Fruit fly (Drosophila melanogaster) whole organism, embryonic: ENCODE results near the gene SMC6.

Source experiments
- BEAF-32 ChIP-seq: fragments of 200-800 bp; sonication (Bioruptor generic); optimal IDR thresholded peaks from 3 replicates; lab custom pipeline; 2017; ENCODE audit warnings: missing biosample characterization, missing genetic modification characterization, mild to moderate bottlenecking, moderate library complexity, missing genetic modification reagents
- CG10209 ChIP-seq: fragments of 200-800 bp; sonication (Bioruptor generic); optimal IDR thresholded peaks from 3 replicates; lab custom pipeline; 2017; ENCODE audit warnings: missing biosample characterization, mild to moderate bottlenecking, missing genetic modification characterization, missing genetic modification reagents
- CG10654 ChIP-seq: fragments of 200-800 bp; sonication (Bioruptor generic); optimal IDR thresholded peaks from 2 replicates; lab custom pipeline; 2016; ENCODE audit warnings: missing biosample characterization, missing genetic modification characterization
- CG10979 ChIP-seq: fragments of 200-800 bp; sonication (Bioruptor generic); optimal IDR thresholded peaks from 2 replicates; lab custom pipeline; 2018; ENCODE audit warnings: missing biosample characterization, mild to moderate bottlenecking, missing genetic modification characterization, moderate library complexity
- CG11247 ChIP-seq: fragments of 200-800 bp; sonication (Bioruptor generic); IDR thresholded peaks from 2 replicates; pipeline ENCODE4 v1.3.6; 2022; ENCODE audit warnings: missing biosample characterization, missing genetic modification characterization
- CG12391 ChIP-seq: fragments of 200-800 bp; sonication (Bioruptor generic); optimal IDR thresholded peaks from 3 replicates; lab custom pipeline; 2018; ENCODE audit warnings: missing biosample characterization, mild to moderate bottlenecking, missing genetic modification characterization, moderate library complexity
- CG12659 ChIP-seq: fragments of 200-800 bp; sonication (Bioruptor generic); optimal IDR thresholded peaks from 3 replicates; lab custom pipeline; 2017; ENCODE audit warnings: mild to moderate bottlenecking, missing biosample characterization, missing genetic modification reagents, missing genetic modification characterization
- CG14014 ChIP-seq: fragments of 200-800 bp; sonication (Bioruptor generic); IDR thresholded peaks from 2 replicates; pipeline ENCODE4 v1.3.6; 2022; ENCODE audit warnings: missing biosample characterization, missing genetic modification characterization
- CG1603 ChIP-seq: fragments of 200-800 bp; sonication (Bioruptor generic); optimal IDR thresholded peaks from 2 replicates; lab custom pipeline; 2019; ENCODE audit warnings: missing biosample characterization, mild to moderate bottlenecking, missing genetic modification characterization, moderate library complexity
- CG17385 ChIP-seq: fragments of 200-800 bp; sonication (Bioruptor generic); optimal IDR thresholded peaks from 3 replicates; lab custom pipeline; 2018; ENCODE audit warnings: missing biosample characterization, mild to moderate bottlenecking, missing genetic modification characterization
- CG17612 ChIP-seq: fragments of 200-800 bp; sonication (Bioruptor generic); IDR thresholded peaks from 2 replicates; pipeline ENCODE4 v1.3.6; 2022; ENCODE audit warnings: missing biosample characterization, missing genetic modification characterization
- CG2116 ChIP-seq: fragments of 200-800 bp; sonication (Bioruptor generic); optimal IDR thresholded peaks from 3 replicates; lab custom pipeline; 2018; ENCODE audit warnings: missing biosample characterization, mild to moderate bottlenecking, missing genetic modification characterization
- CG32772 ChIP-seq: fragments of 200-800 bp; sonication (Bioruptor generic); IDR thresholded peaks from 2 replicates; pipeline ENCODE4 v1.3.6; 2022; ENCODE audit warnings: missing biosample characterization, missing genetic modification characterization
- CG33557 ChIP-seq: fragments of 200-800 bp; sonication (Bioruptor generic); optimal IDR thresholded peaks from 2 replicates; lab custom pipeline; 2019; ENCODE audit warnings: missing biosample characterization, mild to moderate bottlenecking, missing genetic modification characterization, moderate library complexity
- CG34376 ChIP-seq: fragments of 200-800 bp; sonication (Bioruptor generic); optimal IDR thresholded peaks from 2 replicates; lab custom pipeline; 2018; ENCODE audit warnings: missing biosample characterization, mild to moderate bottlenecking, missing genetic modification characterization
- CG4360 ChIP-seq: fragments of 200-800 bp; sonication (Bioruptor generic); IDR thresholded peaks from 2 replicates; pipeline ENCODE4 v1.3.6; 2022; ENCODE audit warnings: missing biosample characterization, missing genetic modification characterization
- CG4854 ChIP-seq: fragments of 200-800 bp; sonication (Bioruptor generic); optimal IDR thresholded peaks from 2 replicates; lab custom pipeline; 2016; ENCODE audit warnings: missing biosample characterization, missing genetic modification characterization, inconsistent platforms
- CG7372 ChIP-seq: fragments of 200-800 bp; sonication (Bioruptor generic); IDR thresholded peaks from 2 replicates; pipeline ENCODE4 v1.3.6; 2022; ENCODE audit warnings: missing biosample characterization, missing genetic modification characterization
- CG7745 ChIP-seq: fragments of 200-800 bp; sonication (Bioruptor generic); optimal IDR thresholded peaks from 2 replicates; lab custom pipeline; 2018; ENCODE audit warnings: missing biosample characterization, mild to moderate bottlenecking, missing genetic modification characterization, moderate library complexity
- CG7839 ChIP-seq: fragments of 200-800 bp; sonication (Bioruptor generic); optimal IDR thresholded peaks from 3 replicates; lab custom pipeline; 2018; ENCODE audit warnings: missing biosample characterization, mild to moderate bottlenecking, missing genetic modification characterization, moderate library complexity
- CG7928 ChIP-seq: fragments of 200-800 bp; sonication (Bioruptor generic); optimal IDR thresholded peaks from 2 replicates; lab custom pipeline; 2017; ENCODE audit warnings: missing biosample characterization, mild to moderate bottlenecking, missing genetic modification characterization
- CG9727 ChIP-seq: fragments of 200-800 bp; sonication (Bioruptor generic); optimal IDR thresholded peaks from 3 replicates; lab custom pipeline; 2017; ENCODE audit warnings: missing biosample characterization, mild to moderate bottlenecking, missing genetic modification characterization
- CG9876 ChIP-seq: fragments of 200-800 bp; sonication (Bioruptor generic); optimal IDR thresholded peaks from 2 replicates; lab custom pipeline; 2016; ENCODE audit warnings: missing biosample characterization, missing genetic modification characterization
- Dbx ChIP-seq: fragments of 200-800 bp; sonication (Bioruptor generic); IDR thresholded peaks from 3 replicates; pipeline ENCODE4 v1.3.6; 2022; ENCODE audit warnings: missing biosample characterization, missing genetic modification characterization
- Dek ChIP-seq: fragments of 200-800 bp; sonication (Bioruptor generic); optimal IDR thresholded peaks from 3 replicates; lab custom pipeline; 2019; ENCODE audit warnings: missing biosample characterization, mild to moderate bottlenecking, missing genetic modification characterization, moderate library complexity
- HmgD ChIP-seq: fragments of 200-800 bp; sonication (Bioruptor generic); optimal IDR thresholded peaks from 3 replicates; lab custom pipeline; 2016; ENCODE audit warnings: missing biosample characterization, missing genetic modification characterization
- HmgZ ChIP-seq: fragments of 200-800 bp; sonication (Bioruptor generic); optimal IDR thresholded peaks from 2 replicates; lab custom pipeline; 2018; ENCODE audit warnings: missing biosample characterization, mild to moderate bottlenecking, missing genetic modification characterization
- Hr51 ChIP-seq, 2 experiments: fragments of 200-800 bp; sonication (Bioruptor generic); optimal IDR thresholded peaks; 2 replicates in 1 of 2; 3 replicates in 1 of 2; lab custom pipeline; 2016 to 2018; ENCODE audit warnings: missing biosample characterization in 2 of 2, missing genetic modification characterization in 2 of 2, mild to moderate bottlenecking in 1 of 2, moderate library complexity in 1 of 2
- Lhr ChIP-seq: fragments of 200-800 bp; sonication (Bioruptor generic); optimal IDR thresholded peaks from 3 replicates; lab custom pipeline; 2017; ENCODE audit warnings: mild to moderate bottlenecking, missing biosample characterization, missing genetic modification reagents, missing genetic modification characterization
- Oli ChIP-seq: fragments of 200-800 bp; sonication (Bioruptor generic); optimal IDR thresholded peaks from 2 replicates; lab custom pipeline; 2018; ENCODE audit warnings: missing biosample characterization, mild to moderate bottlenecking, missing genetic modification characterization, moderate library complexity
- Scr ChIP-seq: fragments of 200-800 bp; sonication (Bioruptor generic); IDR thresholded peaks from 2 replicates; pipeline ENCODE4 v1.3.6; 2022; ENCODE audit warnings: missing biosample characterization, missing genetic modification characterization; ENCODE audit not compliant: partially characterized antibody
- Side ChIP-seq: fragments of 200-800 bp; sonication (Bioruptor generic); optimal IDR thresholded peaks from 2 replicates; lab custom pipeline; 2016; ENCODE audit warnings: missing biosample characterization, missing genetic modification characterization
- Sry-δ ChIP-seq: fragments of 200-800 bp; sonication (Bioruptor generic); optimal IDR thresholded peaks from 2 replicates; lab custom pipeline; 2016; ENCODE audit warnings: missing biosample characterization, missing genetic modification characterization
- Trl ChIP-seq, 3 experiments: fragments of >200 bp in 2 of 3; fragments of 200-800 bp in 1 of 3; sonication (Bioruptor generic) in 1 of 3; optimal IDR thresholded peaks; 2 replicates in 1 of 3; 3 replicates in 2 of 3; lab custom pipeline; 2016 to 2017; ENCODE audit warnings: missing biosample characterization in 1 of 3, missing genetic modification characterization in 1 of 3
- Usf ChIP-seq: fragments of 200-800 bp; sonication (Bioruptor generic); optimal IDR thresholded peaks from 2 replicates; lab custom pipeline; 2017; ENCODE audit warnings: missing genotype, missing biosample characterization, missing genetic modification characterization
- abd-A ChIP-seq: fragments of 200-800 bp; sonication (Bioruptor generic); optimal IDR thresholded peaks from 3 replicates; lab custom pipeline; 2019; ENCODE audit warnings: missing biosample characterization, mild to moderate bottlenecking, missing genetic modification characterization, moderate library complexity
- crp ChIP-seq, 2 experiments: fragments of 200-800 bp; sonication (Bioruptor generic); optimal IDR thresholded peaks; 2 replicates in 1 of 2; 3 replicates in 1 of 2; lab custom pipeline; 2017; ENCODE audit warnings: missing biosample characterization in 2 of 2, missing genetic modification characterization in 2 of 2, mild to moderate bottlenecking in 1 of 2, moderate library complexity in 1 of 2
- exex ChIP-seq: fragments of 200-800 bp; sonication (Bioruptor generic); optimal IDR thresholded peaks from 4 replicates; lab custom pipeline; 2018; ENCODE audit warnings: missing biosample characterization, mild to moderate bottlenecking, missing genetic modification characterization, moderate library complexity
- hth ChIP-seq: fragments of >200 bp; optimal IDR thresholded peaks from 2 replicates; lab custom pipeline; 2017; ENCODE audit warnings: inconsistent platforms
- jumu ChIP-seq: fragments of 200-800 bp; sonication (Bioruptor generic); optimal IDR thresholded peaks from 3 replicates; lab custom pipeline; 2016; ENCODE audit warnings: missing biosample characterization, missing genetic modification characterization
- klu ChIP-seq: fragments of 200-800 bp; sonication (Bioruptor generic); IDR thresholded peaks from 2 replicates; pipeline ENCODE4 v1.3.6; 2022; ENCODE audit warnings: missing biosample characterization, missing genetic modification characterization
- nerfin-2 ChIP-seq: fragments of 200-800 bp; sonication (Bioruptor generic); IDR thresholded peaks from 2 replicates; pipeline ENCODE4 v1.3.6; 2022; ENCODE audit warnings: missing biosample characterization, missing genetic modification characterization; ENCODE audit not compliant: partially characterized antibody
- peb ChIP-seq: fragments of 200-800 bp; sonication (Bioruptor generic); IDR thresholded peaks from 2 replicates; pipeline ENCODE4 v1.3.6; 2022; ENCODE audit warnings: missing biosample characterization, missing genetic modification characterization
- stc ChIP-seq: fragments of 200-800 bp; sonication (Bioruptor generic); IDR thresholded peaks from 2 replicates; pipeline ENCODE4 v1.3.6; 2022; ENCODE audit warnings: missing biosample characterization, missing genetic modification characterization
- stwl ChIP-seq: fragments of 200-800 bp; sonication (Bioruptor generic); optimal IDR thresholded peaks from 3 replicates; lab custom pipeline; 2018; ENCODE audit warnings: missing biosample characterization, mild to moderate bottlenecking, missing genetic modification characterization, moderate library complexity
- tin ChIP-seq: fragments of 200-800 bp; sonication (Bioruptor generic); optimal IDR thresholded peaks from 3 replicates; lab custom pipeline; 2016; ENCODE audit warnings: missing biosample characterization, missing genetic modification characterization
- unpg ChIP-seq: fragments of 200-800 bp; sonication (Bioruptor generic); optimal IDR thresholded peaks from 3 replicates; lab custom pipeline; 2018; ENCODE audit warnings: missing biosample characterization, mild to moderate bottlenecking, missing genetic modification characterization, moderate library complexity
- zen ChIP-seq: fragments of 200-800 bp; sonication (Bioruptor generic); optimal IDR thresholded peaks from 3 replicates; lab custom pipeline; 2018; ENCODE audit warnings: missing biosample characterization, mild to moderate bottlenecking, missing genetic modification characterization, moderate library complexity

SMC6 gene

dm6 chr3R:24169362-24169761 lies 23.9 kb downstream of the SMC6 start, which contains the start of gene CG5510 (continued):
- TF ChIP-seq CG10979 (tag; lab: Kevin White, UChicago) (peak; percentile 7), CG4360 (no peak), CG7839 (no peak), abd-A (tag; lab: Kevin White, UChicago) (no peak), crp (GFP tag; optimal IDR thresholded peaks at IDR 0.05; lab: Kevin White, UChicago) (peak in 1 of 2 experiments; percentile 67), Trl (optimal IDR thresholded peaks at IDR 0.05; lab: Kevin White, UChicago) (no peak), Trl (GFP tag; optimal IDR thresholded peaks at IDR 0.05; lab: Kevin White, UChicago) (peak; percentile 40), CG1603 (tag; lab: Kevin White, UChicago) (peak; percentile 86), Scr (peak; percentile 96), Dek (tag; lab: Kevin White, UChicago) (peak; percentile 32), HmgD (GFP tag; lab: Kevin White, UChicago) (peak; percentile 69), zen (tag; lab: Kevin White, UChicago) (peak; percentile 66), CG7372 (GFP tag; lab: Robert Waterston, UW) (no peak), Lhr (GFP tag; lab: Kevin White, UChicago) (peak; percentile 51), Sry-δ (GFP tag; lab: Kevin White, UChicago) (peak; percentile 98), jumu (GFP tag; lab: Kevin White, UChicago) (peak; percentile 51), CG4854 (GFP tag; lab: Kevin White, UChicago) (peak; percentile 40), Hr51 (GFP tag; optimal IDR thresholded peaks at IDR 0.05; lab: Kevin White, UChicago) (peak in 1 of 2 experiments; percentile 56), Dbx (GFP tag; lab: Robert Waterston, UW) (peak; percentile 84), nerfin-2 (GFP tag; lab: Robert Waterston, UW) (peak; percentile 98), stwl (tag; lab: Kevin White, UChicago) (peak; percentile 89), Side (GFP tag; lab: Kevin White, UChicago) (peak; percentile 62), CG34376 (GFP tag; lab: Kevin White, UChicago) (peak; percentile 22), peb (0 out of 2 replicates have a peak, but pooled peaks have one; percentile 11)

- TF ChIP-seq CG32772 (GFP tag; lab: Robert Waterston, UW) (peak; percentile 35; the same call in 1 of the 2 replicates), hth (lab: Kevin White, UChicago) (no peak), Usf (GFP tag; lab: Kevin White, UChicago) (no peak), CG10654 (GFP tag; lab: Kevin White, UChicago) (peak; percentile 49), Oli (tag; lab: Kevin White, UChicago) (peak; percentile 57), CG9876 (no peak), CG11247 (GFP tag; lab: Robert Waterston, UW) (0 out of 2 replicates have a peak, but pooled peaks have one; percentile 21), CG33557 (GFP tag; lab: Kevin White, UChicago) (peak; percentile 26), tin (GFP tag; lab: Kevin White, UChicago) (peak; percentile 56), CG10209 (GFP tag; lab: Kevin White, UChicago) (peak; percentile 51), CG14014 (GFP tag; lab: Robert Waterston, UW) (peak; percentile 61), CG17385 (GFP tag; lab: Kevin White, UChicago) (peak; percentile 54), klu (GFP tag; lab: Robert Waterston, UW) (peak; percentile 54), CG17612 (GFP tag; lab: Robert Waterston, UW) (0 out of 2 replicates have a peak, but pooled peaks have one; percentile 13), stc (GFP tag; lab: Robert Waterston, UW) (peak; percentile 59; the same call in 1 of the 2 replicates), CG2116 (GFP tag; lab: Kevin White, UChicago) (peak; percentile 58), CG12659 (GFP tag; lab: Kevin White, UChicago) (peak; percentile 64), BEAF-32 (GFP tag; lab: Kevin White, UChicago) (peak; percentile 77), CG12391 (tag; lab: Kevin White, UChicago) (peak; percentile 82), Lhr (GFP tag; lab: Kevin White, UChicago) (peak; percentile 43), HmgZ (tag; lab: Kevin White, UChicago) (peak; percentile 35), CG7928 (GFP tag; lab: Kevin White, UChicago) (no peak), unpg (peak; percentile 66), exex (tag; lab: Kevin White, UChicago) (no peak), CG7745 (tag; lab: Kevin White, UChicago) (no peak), CG9727 (GFP tag; lab: Kevin White, UChicago) (peak; percentile 74)
Measured at dm6 chr3R:24163556-24164022, 29.6 kb downstream of the SMC6 start, which contains the start of gene Apc2. Apc2 (plus strand) TSS chr3R:24163966.
